Worm (Caenorhabditis elegans): ENCODE measurements around the gene M02E1.3.

M02E1.3 gene

ce11 chrX:353134-353669 is 30.9 kb downstream of the M02E1.3 start, which contains the start of gene sor-3:
TSS of gene sor-3 (plus strand) at chrX:353619.
- peak; percentile 85 for TF ChIP-seq skn-1 (tag; optimal IDR thresholded peaks at IDR 0.05)
- TF ChIP-seq ceh-9 (tag; optimal IDR thresholded peaks at IDR 0.05), result no peak
- no peak for TF ChIP-seq ztf-4 (tag; optimal IDR thresholded peaks at IDR 0.05)
- TF ChIP-seq fos-1 (tag; optimal IDR thresholded peaks at IDR 0.05), result no peak
- TF ChIP-seq lin-39 (tag; optimal IDR thresholded peaks at IDR 0.05), result peak; percentile 79
- peak; percentile 36 for TF ChIP-seq snpc-4 (tag; optimal IDR thresholded peaks at IDR 0.05)
- TF ChIP-seq ztf-11 (tag; optimal IDR thresholded peaks at IDR 0.05), result no peak
- peak; percentile 61 for TF ChIP-seq elt-2 (tag; optimal IDR thresholded peaks at IDR 0.05)
- TF ChIP-seq nhr-11 (tag; optimal IDR thresholded peaks at IDR 0.05), result peak; percentile 28
- peak; percentile 67 for TF ChIP-seq ceh-82 (tag; optimal IDR thresholded peaks at IDR 0.05)
- peak; percentile 26 for TF ChIP-seq unc-62 (GFP tag; optimal IDR thresholded peaks at IDR 0.05)
- TF ChIP-seq ceh-28 (tag; optimal IDR thresholded peaks at IDR 0.05), result peak; percentile 20
- peak; percentile 75 for TF ChIP-seq nhr-43 (tag; optimal IDR thresholded peaks at IDR 0.05; ENCODE audit: poor library complexity, severe bottlenecking)
- TF ChIP-seq egl-5 (tag; optimal IDR thresholded peaks at IDR 0.05), result peak; percentile 71
- peak; percentile 42 for TF ChIP-seq egl-27 (tag; optimal IDR thresholded peaks at IDR 0.05)
- TF ChIP-seq nfya-1 (tag; optimal IDR thresholded peaks at IDR 0.05; ENCODE audit: insufficient read depth), result peak; percentile 87
- TF ChIP-seq ceh-16 (tag; optimal IDR thresholded peaks at IDR 0.05), result peak; percentile 39
- peak; percentile 38 for TF ChIP-seq lsy-12 (tag; optimal IDR thresholded peaks at IDR 0.05)
- TF ChIP-seq mdl-1 (tag; optimal IDR thresholded peaks at IDR 0.05), result peak; percentile 52
- TF ChIP-seq nhr-25 (tag; optimal IDR thresholded peaks at IDR 0.05), result peak; percentile 71
- peak; percentile 98 for TF ChIP-seq hmg-11 (tag; optimal IDR thresholded peaks at IDR 0.05)
- TF ChIP-seq lin-15B (tag; optimal IDR thresholded peaks at IDR 0.05), result peak; percentile 53
- no peak for TF ChIP-seq nhr-237 (tag; optimal IDR thresholded peaks at IDR 0.05)
- peak; percentile 67 for TF ChIP-seq nhr-23 (tag; optimal IDR thresholded peaks at IDR 0.05)
- TF ChIP-seq pha-4 (tag; optimal IDR thresholded peaks at IDR 0.05), result peak; percentile 84
- TF ChIP-seq pqm-1 (tag; optimal IDR thresholded peaks at IDR 0.05), result peak; percentile 50
- no peak for TF ChIP-seq daf-12 (tag; optimal IDR thresholded peaks at IDR 0.05)
- TF ChIP-seq jun-1 (tag; optimal IDR thresholded peaks at IDR 0.05), result peak; percentile 69
- TF ChIP-seq nhr-77 (tag; optimal IDR thresholded peaks at IDR 0.05), result no peak
- TF ChIP-seq fkh-10 (GFP tag; optimal IDR thresholded peaks at IDR 0.05), result peak; percentile 74
- peak; percentile 70 for TF ChIP-seq tbx-2 (tag; optimal IDR thresholded peaks at IDR 0.05)
- TF ChIP-seq nhr-28 (tag; optimal IDR thresholded peaks at IDR 0.05), result peak; percentile 64

DNA sequence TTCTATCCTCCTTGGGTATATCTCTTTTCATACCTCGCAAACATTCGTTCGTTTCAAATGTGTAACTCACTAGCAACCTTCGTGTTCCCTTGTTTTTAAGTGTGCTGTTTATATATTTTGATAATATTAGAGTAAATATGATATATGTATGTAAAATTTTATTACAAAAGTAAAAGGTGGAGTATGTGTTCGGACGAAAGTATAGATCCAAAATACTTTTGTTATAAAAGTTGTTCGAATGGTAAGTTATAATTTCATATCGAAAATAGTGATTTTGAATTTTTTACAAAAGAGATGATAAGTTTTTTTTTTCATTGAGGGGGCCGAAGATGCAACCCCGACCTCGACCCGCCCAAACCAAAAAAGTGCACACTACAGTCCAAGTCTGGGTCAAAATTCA is 35.5 kb downstream of the M02E1.3 start, which contains the start of gene C04E7.1:
TSS of gene C04E7.1 (plus strand) at position 301 of the 400 bp plus-strand sequence.
- no peak for TF ChIP-seq lin-15B (tag; optimal IDR thresholded peaks at IDR 0.05)
- no peak for TF ChIP-seq snpc-4 (tag; optimal IDR thresholded peaks at IDR 0.05)
- no peak for TF ChIP-seq lin-39 (tag; optimal IDR thresholded peaks at IDR 0.05)

- TF ChIP-seq fkh-2 (tag; optimal IDR thresholded peaks at IDR 0.05) (no peak), nhr-12 (tag; optimal IDR thresholded peaks at IDR 0.05) (no peak), lsy-12 (tag; optimal IDR thresholded peaks at IDR 0.05) (no peak), tbx-2 (tag; optimal IDR thresholded peaks at IDR 0.05) (no peak), elt-2 (tag; optimal IDR thresholded peaks at IDR 0.05) (no peak), nfya-1 (tag; optimal IDR thresholded peaks at IDR 0.05; ENCODE audit: insufficient read depth) (no peak), mml-1 (tag; optimal IDR thresholded peaks at IDR 0.05) (no peak), snpc-4 (tag; optimal IDR thresholded peaks at IDR 0.05) (no peak), mdl-1 (tag; optimal IDR thresholded peaks at IDR 0.05) (no peak)
Measured at ce11 chrX:360479-360878, 38.2 kb downstream of the M02E1.3 start, which contains the start of gene C04E7.5. TSS of gene C04E7.5 (plus strand) at chrX:360779.

DNA sequence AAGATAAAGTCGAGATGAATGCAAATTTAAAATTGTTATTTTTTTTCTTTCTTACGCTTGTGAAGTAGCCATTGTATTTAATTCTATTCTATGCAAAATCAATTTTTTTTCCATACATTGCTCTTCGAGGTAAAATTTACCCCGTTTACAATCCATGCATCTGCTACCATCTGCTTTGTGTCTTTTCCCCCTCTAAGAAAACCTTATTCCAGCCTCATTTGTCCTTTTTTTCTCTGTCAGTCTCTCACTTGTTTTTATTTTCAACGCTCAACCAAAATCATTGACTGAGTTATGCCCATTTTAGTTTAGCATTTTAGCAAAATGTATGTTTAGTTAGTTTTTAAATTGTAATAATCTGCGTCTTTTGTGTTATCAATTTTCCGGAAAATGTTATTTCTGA is 47.6 kb downstream of the M02E1.3 start:
- TF ChIP-seq skn-1 (tag; optimal IDR thresholded peaks at IDR 0.05), result no peak
- TF ChIP-seq lin-39 (tag; optimal IDR thresholded peaks at IDR 0.05), result no peak
- no peak for TF ChIP-seq tbx-2 (tag; optimal IDR thresholded peaks at IDR 0.05)
- peak; percentile 55 for TF ChIP-seq hmg-11 (tag; optimal IDR thresholded peaks at IDR 0.05)
- TF ChIP-seq ceh-9 (tag; optimal IDR thresholded peaks at IDR 0.05), result no peak
- no peak for TF ChIP-seq R02D3.7 (tag; optimal IDR thresholded peaks at IDR 0.05)
